Fruit fly (Drosophila melanogaster) whole organism, wandering third instar larva: ENCODE measurements around the gene Pif1B.

Source experiments
- Hnf4 ChIP-seq: fragments of 200-800 bp; sonication (Bioruptor generic); optimal IDR thresholded peaks from 2 replicates; lab custom pipeline; 2016; ENCODE audit warnings: missing biosample characterization, mild to moderate bottlenecking, missing genetic modification characterization
- N ChIP-seq: fragments of >200 bp; optimal IDR thresholded peaks from 2 replicates; lab custom pipeline; 2018; ENCODE audit warnings: missing biosample characterization, missing external identifiers, missing genetic modification characterization
- lola ChIP-seq: fragments of >200 bp; optimal IDR thresholded peaks from 2 replicates; lab custom pipeline; 2017; ENCODE audit warnings: missing biosample characterization, missing genetic modification characterization
- sage ChIP-seq: fragments of 200-800 bp; sonication (Bioruptor generic); optimal IDR thresholded peaks from 2 replicates; lab custom pipeline; 2016; ENCODE audit warnings: missing biosample characterization, mild to moderate bottlenecking, missing genetic modification characterization
- usp ChIP-seq: fragments of >200 bp; optimal IDR thresholded peaks from 2 replicates; lab custom pipeline; 2017; ENCODE audit warnings: missing biosample characterization, missing genetic modification characterization

- no peak for TF ChIP-seq usp (GFP tag; lab: Kevin White, UChicago)
- TF ChIP-seq lola: no peak
- no peak for TF ChIP-seq N
- TF ChIP-seq sage: no peak
- no peak for TF ChIP-seq Hnf4
Measured at dm6 chr3R:8848190-8848589, 47.2 kb upstream of the Pif1B start.
